Fruit fly (Drosophila melanogaster): ENCODE results near the gene Obp18a.
A peak's percentile ranks its signal among the peaks of the same experiment; 100 is the strongest.

The Obp18a gene

dm6 chrX:19148798-19149510 lies 13.3 kb upstream of the Obp18a start:
- TF ChIP-seq Ets98B (GFP tag; IDR thresholded peaks at IDR 0.05) (no peak), CG34367 (tag; optimal IDR thresholded peaks at IDR 0.05) (no peak), D1 (tag; optimal IDR thresholded peaks at IDR 0.05) (no peak), EcR (GFP tag; optimal IDR thresholded peaks at IDR 0.05) (no peak), CG14655 (GFP tag; optimal IDR thresholded peaks at IDR 0.05) (no peak)

dm6 chrX:19147939-19148641 lies 12.4 kb upstream of the Obp18a start:
- TF ChIP-seq fd96Ca (GFP tag; IDR thresholded peaks at IDR 0.05): 0 out of 3 replicates have a peak, but pooled peaks have one; percentile 11
- peak; percentile 43; the same call in 1 of the 3 replicates for TF ChIP-seq CG4496 (GFP tag; IDR thresholded peaks at IDR 0.05)
- peak; percentile 40 for TF ChIP-seq Pif1A (GFP tag; optimal IDR thresholded peaks at IDR 0.05)
- no peak for TF ChIP-seq gl (tag; optimal IDR thresholded peaks at IDR 0.05)
- TF ChIP-seq CG34367 (tag; optimal IDR thresholded peaks at IDR 0.05): no peak

- TF ChIP-seq CG15710 (tag; optimal IDR thresholded peaks at IDR 0.05): no peak
- TF ChIP-seq CG10348 (GFP tag; IDR thresholded peaks at IDR 0.05): no peak
- peak; percentile 47 for TF ChIP-seq CG13204 (GFP tag; optimal IDR thresholded peaks at IDR 0.05)
- TF ChIP-seq fd96Ca (GFP tag; IDR thresholded peaks at IDR 0.05): peak; percentile 24; the same call in 1 of the 3 replicates
- peak; percentile 78 for TF ChIP-seq Pif1B (GFP tag; optimal IDR thresholded peaks at IDR 0.05)
- TF ChIP-seq Snoo (tag; optimal IDR thresholded peaks at IDR 0.05): no peak
- TF ChIP-seq CG12605 (GFP tag; IDR thresholded peaks at IDR 0.05): no peak
- peak; percentile 50 for TF ChIP-seq CG9948 (tag; optimal IDR thresholded peaks at IDR 0.05)
- TF ChIP-seq Ets98B (GFP tag; IDR thresholded peaks at IDR 0.05): no peak
- TF ChIP-seq CG32121 (GFP tag; IDR thresholded peaks at IDR 0.05): no peak
- TF ChIP-seq gl (tag; optimal IDR thresholded peaks at IDR 0.05): no peak
- peak; percentile 65 for TF ChIP-seq CG14655 (GFP tag; optimal IDR thresholded peaks at IDR 0.05)
- no peak for TF ChIP-seq D1 (tag; optimal IDR thresholded peaks at IDR 0.05)
- no peak; the same call in 2 of the 3 replicates for TF ChIP-seq CG4496 (GFP tag; IDR thresholded peaks at IDR 0.05)
- no peak for TF ChIP-seq rn (GFP tag; IDR thresholded peaks at IDR 0.05)
- TF ChIP-seq CG8159 (tag; optimal IDR thresholded peaks at IDR 0.05): peak; percentile 15
- peak; percentile 45 for TF ChIP-seq CG8301 (tag; optimal IDR thresholded peaks at IDR 0.05)
- peak; percentile 21 for TF ChIP-seq EcR (GFP tag; optimal IDR thresholded peaks at IDR 0.05)
- TF ChIP-seq CG17806 (tag; optimal IDR thresholded peaks at IDR 0.05): no peak
- no peak for TF ChIP-seq CG34367 (tag; optimal IDR thresholded peaks at IDR 0.05)
- peak; percentile 72 for TF ChIP-seq Pif1A (GFP tag; optimal IDR thresholded peaks at IDR 0.05)
Observed at dm6 chrX:19146421-19146952, 10.8 kb upstream of the Obp18a start.

- TF ChIP-seq CG14655 (GFP tag; optimal IDR thresholded peaks at IDR 0.05) (peak; percentile 84), Pif1B (GFP tag; optimal IDR thresholded peaks at IDR 0.05) (peak; percentile 53), CG32121 (GFP tag; IDR thresholded peaks at IDR 0.05) (peak; percentile 50), Ets98B (GFP tag; IDR thresholded peaks at IDR 0.05) (peak; percentile 19), EcR (GFP tag; optimal IDR thresholded peaks at IDR 0.05) (peak; percentile 25), CG13204 (GFP tag; optimal IDR thresholded peaks at IDR 0.05) (peak; percentile 6), CG15710 (tag; optimal IDR thresholded peaks at IDR 0.05) (peak; percentile 68), fd96Ca (GFP tag; IDR thresholded peaks at IDR 0.05) (no peak), CG34367 (tag; optimal IDR thresholded peaks at IDR 0.05) (peak; percentile 53), gl (tag; optimal IDR thresholded peaks at IDR 0.05) (no peak), CG9948 (tag; optimal IDR thresholded peaks at IDR 0.05) (peak; percentile 69), CG8301 (tag; optimal IDR thresholded peaks at IDR 0.05) (peak; percentile 75), rn (GFP tag; IDR thresholded peaks at IDR 0.05) (no peak), Snoo (tag; optimal IDR thresholded peaks at IDR 0.05) (peak; percentile 20), CG10348 (GFP tag; IDR thresholded peaks at IDR 0.05) (no peak), Pif1A (GFP tag; optimal IDR thresholded peaks at IDR 0.05) (peak; percentile 64), D1 (tag; optimal IDR thresholded peaks at IDR 0.05) (peak; percentile 47), CG8159 (tag; optimal IDR thresholded peaks at IDR 0.05) (peak; percentile 68), CG17806 (tag; optimal IDR thresholded peaks at IDR 0.05) (peak; percentile 55), CG12605 (GFP tag; IDR thresholded peaks at IDR 0.05) (no peak), CG4496 (GFP tag; IDR thresholded peaks at IDR 0.05) (peak; percentile 25; the same call in 1 of the 3 replicates)
Observed at dm6 chrX:19144785-19145422, 9.2 kb upstream of the Obp18a start.

- TF ChIP-seq CG13204 (GFP tag; optimal IDR thresholded peaks at IDR 0.05) (no peak), CG14655 (GFP tag; optimal IDR thresholded peaks at IDR 0.05) (no peak), Ets98B (GFP tag; IDR thresholded peaks at IDR 0.05) (no peak), CG32121 (GFP tag; IDR thresholded peaks at IDR 0.05) (no peak)
Observed at dm6 chrX:19127216-19127615, 8.5 kb downstream of the Obp18a start, which contains the start of gene tgy. TSS of gene tgy (minus strand) at chrX:19127316.
